Fruit fly (Drosophila melanogaster): ENCODE results near the gene tim.

The tim gene

dm6 chr2L:3550583-3550982 lies 42.7 kb upstream of the tim start:
- TF ChIP-seq CG12605 (GFP tag; IDR thresholded peaks at IDR 0.05), result no peak
- no peak for TF ChIP-seq fd96Ca (GFP tag; IDR thresholded peaks at IDR 0.05)
- no peak for TF ChIP-seq CG8301 (tag; optimal IDR thresholded peaks at IDR 0.05)
- no peak for TF ChIP-seq D1 (tag; optimal IDR thresholded peaks at IDR 0.05)
- no peak for TF ChIP-seq CG10348 (GFP tag; IDR thresholded peaks at IDR 0.05)

- no peak for TF ChIP-seq CG12605 (GFP tag; IDR thresholded peaks at IDR 0.05)
- no peak for TF ChIP-seq CG14655 (GFP tag; optimal IDR thresholded peaks at IDR 0.05)
- no peak for TF ChIP-seq Pif1B (GFP tag; optimal IDR thresholded peaks at IDR 0.05)
- no peak for TF ChIP-seq Ets98B (GFP tag; IDR thresholded peaks at IDR 0.05)
- no peak for TF ChIP-seq CG8301 (tag; optimal IDR thresholded peaks at IDR 0.05)
- no peak for TF ChIP-seq fd96Ca (GFP tag; IDR thresholded peaks at IDR 0.05)
- TF ChIP-seq EcR (GFP tag; optimal IDR thresholded peaks at IDR 0.05), result no peak
- no peak for TF ChIP-seq CG8159 (tag; optimal IDR thresholded peaks at IDR 0.05)
- TF ChIP-seq Pif1A (GFP tag; optimal IDR thresholded peaks at IDR 0.05), result no peak
- TF ChIP-seq CG17806 (tag; optimal IDR thresholded peaks at IDR 0.05), result no peak
- TF ChIP-seq CG10348 (GFP tag; IDR thresholded peaks at IDR 0.05), result no peak
- no peak for TF ChIP-seq CG4496 (GFP tag; IDR thresholded peaks at IDR 0.05)
- no peak for TF ChIP-seq gl (tag; optimal IDR thresholded peaks at IDR 0.05)
- no peak for TF ChIP-seq Snoo (tag; optimal IDR thresholded peaks at IDR 0.05)
Observed at dm6 chr2L:3549742-3550141, 41.8 kb upstream of the tim start.

- no peak for TF ChIP-seq CG14655 (GFP tag; optimal IDR thresholded peaks at IDR 0.05)
- no peak for TF ChIP-seq CG12605 (GFP tag; IDR thresholded peaks at IDR 0.05)
- no peak for TF ChIP-seq CG10348 (GFP tag; IDR thresholded peaks at IDR 0.05)
- TF ChIP-seq CG8159 (tag; optimal IDR thresholded peaks at IDR 0.05), result no peak
- no peak for TF ChIP-seq Pif1A (GFP tag; optimal IDR thresholded peaks at IDR 0.05)
- no peak for TF ChIP-seq rn (GFP tag; IDR thresholded peaks at IDR 0.05)
- TF ChIP-seq Snoo (tag; optimal IDR thresholded peaks at IDR 0.05), result no peak
- no peak for TF ChIP-seq CG13204 (GFP tag; optimal IDR thresholded peaks at IDR 0.05)
- TF ChIP-seq CG8301 (tag; optimal IDR thresholded peaks at IDR 0.05), result no peak
Observed at dm6 chr2L:3548879-3549278, 41.0 kb upstream of the tim start.

- TF ChIP-seq Ets98B (GFP tag; IDR thresholded peaks at IDR 0.05) (no peak), EcR (GFP tag; optimal IDR thresholded peaks at IDR 0.05) (no peak), CG10348 (GFP tag; IDR thresholded peaks at IDR 0.05) (no peak), CG13204 (GFP tag; optimal IDR thresholded peaks at IDR 0.05) (no peak), CG8159 (tag; optimal IDR thresholded peaks at IDR 0.05) (no peak), CG34367 (tag; optimal IDR thresholded peaks at IDR 0.05) (no peak), CG4496 (GFP tag; IDR thresholded peaks at IDR 0.05) (no peak), CG32121 (GFP tag; IDR thresholded peaks at IDR 0.05) (no peak), gl (tag; optimal IDR thresholded peaks at IDR 0.05) (no peak), CG17806 (tag; optimal IDR thresholded peaks at IDR 0.05) (no peak), CG12605 (GFP tag; IDR thresholded peaks at IDR 0.05) (no peak), fd96Ca (GFP tag; IDR thresholded peaks at IDR 0.05) (no peak), Snoo (tag; optimal IDR thresholded peaks at IDR 0.05) (no peak), rn (GFP tag; IDR thresholded peaks at IDR 0.05) (no peak), CG9948 (tag; optimal IDR thresholded peaks at IDR 0.05) (no peak)
Observed at dm6 chr2L:3547512-3547911, 39.6 kb upstream of the tim start.

- no peak for TF ChIP-seq Pif1B (GFP tag; optimal IDR thresholded peaks at IDR 0.05)
- TF ChIP-seq Pif1A (GFP tag; optimal IDR thresholded peaks at IDR 0.05), result no peak
- no peak for TF ChIP-seq CG12605 (GFP tag; IDR thresholded peaks at IDR 0.05)
- peak; percentile 24; the same call in 1 of the 2 replicates for TF ChIP-seq Ets98B (GFP tag; IDR thresholded peaks at IDR 0.05)
- no peak for TF ChIP-seq CG9948 (tag; optimal IDR thresholded peaks at IDR 0.05)
- no peak for TF ChIP-seq CG14655 (GFP tag; optimal IDR thresholded peaks at IDR 0.05)
- no peak for TF ChIP-seq CG34367 (tag; optimal IDR thresholded peaks at IDR 0.05)
- TF ChIP-seq CG4496 (GFP tag; IDR thresholded peaks at IDR 0.05), result no peak; the same call in 2 of the 3 replicates
- no peak for TF ChIP-seq Snoo (tag; optimal IDR thresholded peaks at IDR 0.05)
- TF ChIP-seq CG13204 (GFP tag; optimal IDR thresholded peaks at IDR 0.05), result no peak
- no peak for TF ChIP-seq gl (tag; optimal IDR thresholded peaks at IDR 0.05)
- peak; percentile 73; the same call in 2 of the 3 replicates for TF ChIP-seq fd96Ca (GFP tag; IDR thresholded peaks at IDR 0.05)
Observed at dm6 chr2L:3545033-3545666, 37.2 kb upstream of the tim start.

dm6 chr2L:3543062-3543461 lies 35.1 kb upstream of the tim start:
- peak; percentile 6 for TF ChIP-seq CG8159 (tag; optimal IDR thresholded peaks at IDR 0.05)
- TF ChIP-seq CG8301 (tag; optimal IDR thresholded peaks at IDR 0.05), result no peak

dm6 chr2L:3539996-3540395 lies 32.1 kb upstream of the tim start:
- TF ChIP-seq fd96Ca (GFP tag; IDR thresholded peaks at IDR 0.05) (no peak), rn (GFP tag; IDR thresholded peaks at IDR 0.05) (no peak), gl (tag; optimal IDR thresholded peaks at IDR 0.05) (no peak), CG32121 (GFP tag; IDR thresholded peaks at IDR 0.05) (no peak), EcR (GFP tag; optimal IDR thresholded peaks at IDR 0.05) (no peak), CG13204 (GFP tag; optimal IDR thresholded peaks at IDR 0.05) (no peak), CG10348 (GFP tag; IDR thresholded peaks at IDR 0.05) (no peak)
